Worm (Caenorhabditis elegans): Measurements from ENCODE around the gene fbxb-22.
A peak's percentile ranks its signal among the peaks of the same experiment; 100 is the strongest.

The fbxb-22 gene

DNA sequence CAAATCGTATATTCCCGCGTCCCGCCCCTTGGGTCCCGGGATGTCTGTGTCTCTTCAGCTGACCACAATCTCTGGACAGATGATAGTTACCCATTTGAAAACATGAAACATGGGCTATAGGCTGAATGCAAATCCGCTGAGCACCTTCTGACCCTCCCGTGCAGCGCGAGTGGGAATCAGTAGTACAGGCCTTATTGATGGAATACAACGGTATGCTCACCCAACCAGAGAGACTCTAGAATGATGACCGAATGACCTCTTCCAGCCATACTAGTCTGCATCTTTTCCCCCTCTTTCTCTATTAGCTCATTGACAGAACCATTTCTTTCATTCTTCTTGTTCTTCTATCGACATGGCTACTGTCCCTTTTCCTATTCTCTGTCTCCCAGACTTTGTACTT lies 23.6 kb upstream of the fbxb-22 start, which contains the start of gene sdz-33:
Gene sdz-33 (plus strand): TSS at position 301 of the 400 bp plus-strand sequence.
- TF ChIP-seq W03F9.2 (tag; optimal IDR thresholded peaks at IDR 0.05) (no peak), him-1 (tag; optimal IDR thresholded peaks at IDR 0.05) (no peak), dao-5 (tag; optimal IDR thresholded peaks at IDR 0.05) (no peak)

DNA sequence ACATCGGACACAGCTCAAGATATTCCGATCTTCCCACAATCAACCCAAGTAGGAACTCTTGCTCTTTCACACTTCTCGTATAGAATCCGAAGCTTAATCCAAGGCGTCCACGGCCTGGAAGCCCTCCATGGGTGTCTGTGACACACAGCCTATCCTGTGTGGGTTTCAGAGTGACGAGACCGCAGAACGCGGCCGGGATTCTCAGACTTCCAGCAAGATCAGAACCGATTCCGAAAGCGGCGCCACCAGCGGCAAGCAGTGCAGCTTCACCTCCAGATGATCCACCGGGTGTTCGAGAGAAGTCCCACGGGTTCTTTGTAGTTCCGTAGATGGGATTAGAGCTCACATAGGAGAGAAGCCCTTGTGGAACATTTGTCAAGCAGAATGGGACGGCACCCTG lies 19.2 kb upstream of the fbxb-22 start:
- no peak for TF ChIP-seq him-1 (tag; optimal IDR thresholded peaks at IDR 0.05)
- no peak for TF ChIP-seq dao-5 (tag; optimal IDR thresholded peaks at IDR 0.05)
- no peak for TF ChIP-seq W03F9.2 (tag; optimal IDR thresholded peaks at IDR 0.05)

DNA sequence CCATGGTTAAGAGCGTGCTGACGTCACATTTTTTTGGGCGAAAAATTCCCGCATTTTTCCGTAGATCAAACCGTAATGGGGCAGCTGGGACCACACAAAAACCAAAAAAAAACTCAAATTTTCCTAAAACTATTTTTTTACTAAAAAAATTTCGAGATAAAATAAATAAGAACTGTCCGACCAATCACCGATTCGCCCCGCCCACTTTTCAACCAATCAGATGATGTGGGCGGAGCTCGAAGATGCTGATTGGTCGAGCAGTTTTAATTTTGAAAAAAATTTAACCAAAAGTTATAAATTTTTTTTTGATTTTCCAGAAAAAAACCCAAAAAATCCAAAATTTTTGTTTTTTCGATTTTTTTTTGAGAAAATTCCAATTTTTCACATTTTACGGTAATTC lies 16.5 kb upstream of the fbxb-22 start:
- no peak for TF ChIP-seq him-1 (tag; optimal IDR thresholded peaks at IDR 0.05)
- TF ChIP-seq dao-5 (tag; optimal IDR thresholded peaks at IDR 0.05) = no peak
- no peak for TF ChIP-seq W03F9.2 (tag; optimal IDR thresholded peaks at IDR 0.05)

DNA sequence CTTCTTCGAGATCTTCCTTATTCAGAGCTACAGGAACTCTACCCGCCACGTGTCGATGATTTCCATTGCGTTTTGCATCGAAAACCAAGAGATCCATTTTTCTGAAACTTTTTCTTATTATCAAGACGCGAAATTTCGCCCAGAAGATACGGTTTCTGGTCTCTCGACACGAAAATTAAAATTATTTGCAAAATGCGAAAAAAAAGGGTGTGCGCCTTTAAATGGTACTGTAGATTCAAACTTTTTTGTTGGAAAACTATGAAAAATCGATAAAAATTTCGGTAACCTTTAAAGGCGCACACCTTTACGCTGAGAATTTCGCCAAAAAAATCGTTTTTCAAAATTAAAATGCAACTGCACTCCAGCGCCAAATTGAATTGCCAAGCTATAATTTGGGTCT lies 14.6 kb upstream of the fbxb-22 start, which contains the start of gene tsen-2:
Gene tsen-2 (minus strand): TSS at position 101 of the 400 bp plus-strand sequence.
- TF ChIP-seq dao-5 (tag; optimal IDR thresholded peaks at IDR 0.05) (no peak), him-1 (tag; optimal IDR thresholded peaks at IDR 0.05) (no peak), W03F9.2 (tag; optimal IDR thresholded peaks at IDR 0.05) (no peak)

DNA sequence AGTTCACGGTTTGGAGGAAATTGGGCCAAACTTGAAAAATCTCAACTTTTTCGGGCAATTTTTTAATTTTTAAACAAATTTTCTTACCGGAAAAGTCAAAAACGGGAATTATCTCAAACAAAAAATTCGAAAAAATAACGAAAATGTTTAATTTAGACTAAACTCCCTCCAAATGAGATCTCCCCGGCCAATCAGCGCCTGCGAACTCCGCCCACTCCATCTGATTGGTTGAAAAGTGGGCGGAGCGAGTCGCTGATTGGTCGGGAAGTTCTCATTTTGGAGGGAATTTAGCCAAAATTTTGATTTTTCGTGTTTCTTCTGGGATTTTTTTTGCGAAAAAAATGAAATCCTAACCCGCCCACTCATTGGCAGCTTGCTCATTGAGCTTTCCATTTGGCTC lies 13.1 kb upstream of the fbxb-22 start:
- no peak for TF ChIP-seq W03F9.2 (tag; optimal IDR thresholded peaks at IDR 0.05)
- no peak for TF ChIP-seq dao-5 (tag; optimal IDR thresholded peaks at IDR 0.05)
- TF ChIP-seq him-1 (tag; optimal IDR thresholded peaks at IDR 0.05) = no peak

DNA sequence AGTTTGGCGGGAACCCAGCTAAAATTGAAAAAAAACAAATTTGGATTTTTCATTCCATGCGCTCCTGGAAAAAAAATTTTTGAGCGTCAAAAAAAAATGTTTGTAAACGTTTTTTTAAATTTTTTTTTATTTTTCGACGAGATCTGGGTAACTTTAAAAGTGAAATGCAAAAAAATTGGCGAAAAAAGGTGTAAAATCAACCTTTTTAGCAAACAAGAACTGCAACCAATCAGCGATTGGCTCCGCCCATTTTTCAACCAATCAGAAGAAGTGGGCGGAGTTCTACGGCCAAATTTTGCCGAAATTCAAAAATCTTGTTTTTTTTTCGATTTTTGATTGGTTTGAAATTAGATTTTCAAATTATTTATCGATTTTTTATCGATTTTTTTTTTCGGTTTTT lies 11.9 kb upstream of the fbxb-22 start:
- TF ChIP-seq dao-5 (tag; optimal IDR thresholded peaks at IDR 0.05) (no peak), him-1 (tag; optimal IDR thresholded peaks at IDR 0.05) (no peak), W03F9.2 (tag; optimal IDR thresholded peaks at IDR 0.05) (no peak)

DNA sequence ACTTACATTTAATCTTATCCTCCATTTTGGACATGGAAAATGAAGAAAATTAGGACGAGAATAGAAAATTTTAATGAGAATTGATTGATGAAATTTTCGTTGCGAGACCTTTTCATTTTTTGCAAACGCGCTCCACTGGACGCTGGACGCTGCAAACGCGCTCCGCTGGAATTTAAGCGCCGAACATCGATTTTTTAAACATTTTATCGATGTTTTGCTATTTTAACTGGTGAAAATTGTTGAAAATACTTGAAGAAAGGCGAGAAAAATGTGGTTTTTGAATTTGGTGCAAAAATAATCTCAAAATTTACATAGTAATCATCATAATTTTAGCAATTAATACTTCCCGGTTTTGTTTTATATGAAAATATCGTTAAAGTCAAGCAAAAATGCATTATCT lies 9.4 kb upstream of the fbxb-22 start, which contains the start of gene Y56A3A.41:
Gene Y56A3A.41 (minus strand): TSS at position 101 of the 400 bp plus-strand sequence.
- no peak for TF ChIP-seq W03F9.2 (tag; optimal IDR thresholded peaks at IDR 0.05)
- TF ChIP-seq him-1 (tag; optimal IDR thresholded peaks at IDR 0.05) = no peak
- no peak for TF ChIP-seq dao-5 (tag; optimal IDR thresholded peaks at IDR 0.05)

DNA sequence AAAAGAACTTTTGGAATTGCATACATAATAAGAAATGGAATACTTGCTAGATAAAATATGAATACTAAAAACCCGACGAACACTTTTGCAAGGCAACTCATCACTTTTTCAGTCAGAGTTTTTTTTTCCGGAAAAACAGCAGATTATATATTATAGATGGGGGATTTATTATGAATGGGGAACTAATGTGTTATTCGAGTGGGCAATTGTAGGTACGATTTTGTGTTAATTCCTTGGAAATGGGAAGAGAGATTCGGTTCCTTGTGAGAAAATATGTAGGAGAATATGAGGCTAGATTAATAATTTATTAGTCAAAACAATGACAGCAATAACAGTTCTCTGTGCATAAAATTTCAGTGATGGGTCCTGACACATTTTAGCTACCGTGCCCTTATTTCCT lies 7.8 kb upstream of the fbxb-22 start, which contains the start of gene faah-5:
Gene faah-5 (minus strand): TSS at position 101 of the 400 bp plus-strand sequence.
- TF ChIP-seq dao-5 (tag; optimal IDR thresholded peaks at IDR 0.05) (no peak), W03F9.2 (tag; optimal IDR thresholded peaks at IDR 0.05) (no peak), him-1 (tag; optimal IDR thresholded peaks at IDR 0.05) (no peak)

DNA sequence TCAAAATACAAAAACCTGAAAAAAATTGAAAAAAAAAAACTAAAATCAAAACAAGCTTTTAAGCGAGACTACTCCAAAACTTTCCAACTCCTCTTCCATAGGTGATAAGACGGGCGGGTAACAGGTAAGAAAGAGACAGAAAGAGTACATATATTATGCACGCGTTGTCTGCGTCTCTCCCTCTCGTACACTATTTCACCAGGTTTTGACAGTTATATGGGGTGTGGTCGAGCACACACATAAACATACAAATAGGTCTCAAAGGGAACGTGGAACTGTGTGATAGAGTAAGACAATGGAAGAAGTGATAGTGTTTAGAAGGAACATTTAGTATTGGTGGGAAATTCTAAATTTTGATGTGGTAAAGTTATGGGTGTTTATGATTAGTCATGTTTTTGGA lies 2.0 kb downstream of the fbxb-22 start:
- TF ChIP-seq him-1 (tag; optimal IDR thresholded peaks at IDR 0.05) (no peak), dao-5 (tag; optimal IDR thresholded peaks at IDR 0.05) (no peak), W03F9.2 (tag; optimal IDR thresholded peaks at IDR 0.05) (peak; percentile 41)

DNA sequence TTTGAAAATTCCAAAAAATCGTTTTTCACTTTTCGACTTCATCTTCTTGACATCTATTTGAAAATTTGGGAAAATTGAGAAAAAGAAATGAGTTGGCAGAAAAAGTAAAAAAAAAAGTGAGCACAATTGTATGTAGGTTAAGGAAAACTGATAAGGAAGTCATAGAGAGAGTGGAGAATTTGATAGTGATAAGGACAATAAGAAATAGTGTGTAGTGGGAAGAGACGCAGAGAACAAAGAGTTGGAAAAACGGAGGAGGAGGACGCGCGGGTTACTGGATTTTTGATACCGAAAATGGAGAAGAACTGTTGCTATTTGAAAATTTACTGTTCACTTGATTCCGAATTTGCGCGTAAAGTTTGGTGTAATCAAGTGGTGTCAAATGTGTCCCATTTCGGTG lies 4.8 kb downstream of the fbxb-22 start, which contains the start of gene Y56A3A.6:
Gene Y56A3A.6 (minus strand): TSS at position 53 of the 400 bp plus-strand sequence.
- no peak for TF ChIP-seq W03F9.2 (tag; optimal IDR thresholded peaks at IDR 0.05)
- no peak for TF ChIP-seq dao-5 (tag; optimal IDR thresholded peaks at IDR 0.05)
- TF ChIP-seq him-1 (tag; optimal IDR thresholded peaks at IDR 0.05) = no peak

DNA sequence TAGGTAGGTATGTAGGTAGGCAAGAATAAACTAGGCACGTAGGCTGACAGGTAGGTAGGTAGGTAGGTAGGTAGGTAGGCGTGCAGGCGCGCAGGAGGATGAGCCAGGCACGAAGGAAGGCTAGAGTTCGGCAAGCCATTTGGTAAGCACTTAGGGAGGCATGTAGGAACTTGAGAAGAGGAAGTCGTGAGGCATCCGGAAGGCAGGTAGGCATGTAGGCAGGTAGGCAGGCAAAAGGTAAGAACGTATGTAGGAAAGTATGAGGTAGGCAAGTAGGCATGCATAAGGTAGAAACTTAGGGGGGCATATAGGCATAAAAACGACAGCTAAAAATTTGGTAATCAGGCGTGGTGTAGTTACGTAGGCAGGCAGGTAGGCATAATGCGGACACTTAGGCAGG lies 7.4 kb downstream of the fbxb-22 start:
- TF ChIP-seq W03F9.2 (tag; optimal IDR thresholded peaks at IDR 0.05) = no peak
- no peak for TF ChIP-seq him-1 (tag; optimal IDR thresholded peaks at IDR 0.05)
- TF ChIP-seq dao-5 (tag; optimal IDR thresholded peaks at IDR 0.05) = no peak

DNA sequence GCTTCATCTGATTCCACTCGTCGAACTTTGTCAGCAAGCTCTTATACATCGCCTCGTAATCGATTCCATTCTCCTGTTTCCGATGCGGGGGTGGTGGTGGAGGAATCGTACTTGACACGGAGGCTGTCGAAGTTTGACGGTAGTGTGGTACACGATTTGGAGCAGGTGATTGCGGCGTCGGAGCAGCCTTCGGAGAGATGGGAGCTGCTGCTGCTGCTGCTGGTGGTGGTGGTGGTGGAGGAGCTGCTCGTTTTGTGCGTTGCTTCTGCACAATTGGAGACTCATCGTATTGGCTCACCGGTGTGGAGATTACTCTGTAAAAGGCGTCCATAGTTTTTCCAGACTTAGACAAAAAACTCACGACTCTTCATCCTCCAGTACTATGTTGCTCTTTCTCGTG lies 9.3 kb downstream of the fbxb-22 start:
- no peak for TF ChIP-seq dao-5 (tag; optimal IDR thresholded peaks at IDR 0.05)
- no peak for TF ChIP-seq W03F9.2 (tag; optimal IDR thresholded peaks at IDR 0.05)
- no peak for TF ChIP-seq him-1 (tag; optimal IDR thresholded peaks at IDR 0.05)

DNA sequence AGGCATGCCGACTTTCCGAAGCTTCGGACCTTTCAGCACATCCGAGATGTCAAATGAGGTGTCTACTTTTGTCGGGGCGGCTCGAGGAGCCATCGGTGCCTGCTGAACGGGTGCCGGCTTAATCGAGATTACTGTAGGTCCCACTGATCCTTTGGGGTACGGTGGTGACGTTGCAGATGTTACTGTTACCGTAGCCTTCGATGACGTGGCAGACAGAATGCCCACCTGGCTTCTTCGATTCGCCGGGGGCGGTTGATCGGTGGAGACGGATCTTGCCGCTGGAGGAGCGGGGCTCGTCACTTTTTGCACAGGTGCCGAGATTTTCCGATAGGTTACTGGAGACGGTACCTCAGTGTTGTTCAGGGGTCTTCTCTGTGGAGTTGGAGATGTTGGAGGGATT lies 11.9 kb downstream of the fbxb-22 start:
- TF ChIP-seq W03F9.2 (tag; optimal IDR thresholded peaks at IDR 0.05) (no peak), dao-5 (tag; optimal IDR thresholded peaks at IDR 0.05) (no peak), him-1 (tag; optimal IDR thresholded peaks at IDR 0.05) (no peak)

DNA sequence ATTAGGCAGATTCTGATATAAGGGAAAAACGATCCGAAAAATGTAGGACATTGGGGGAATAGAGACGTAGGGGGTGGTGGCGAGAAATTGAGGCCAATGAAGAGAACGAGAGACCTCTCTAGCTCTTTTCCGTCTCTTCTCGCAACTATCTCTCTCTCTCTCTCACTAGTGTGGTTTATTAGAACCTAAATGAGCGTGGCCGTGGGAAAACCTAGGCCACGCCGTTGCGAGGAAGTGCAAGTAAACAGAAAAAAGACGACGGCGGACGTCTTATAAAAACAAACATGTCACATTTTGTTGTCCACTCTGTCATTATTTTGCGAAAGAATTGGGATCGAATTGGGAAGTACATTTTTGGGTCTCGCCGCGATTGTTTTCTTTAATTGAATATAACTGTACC lies 13.5 kb downstream of the fbxb-22 start:
- TF ChIP-seq dao-5 (tag; optimal IDR thresholded peaks at IDR 0.05) (no peak), W03F9.2 (tag; optimal IDR thresholded peaks at IDR 0.05) (peak; percentile 44), him-1 (tag; optimal IDR thresholded peaks at IDR 0.05) (no peak)

DNA sequence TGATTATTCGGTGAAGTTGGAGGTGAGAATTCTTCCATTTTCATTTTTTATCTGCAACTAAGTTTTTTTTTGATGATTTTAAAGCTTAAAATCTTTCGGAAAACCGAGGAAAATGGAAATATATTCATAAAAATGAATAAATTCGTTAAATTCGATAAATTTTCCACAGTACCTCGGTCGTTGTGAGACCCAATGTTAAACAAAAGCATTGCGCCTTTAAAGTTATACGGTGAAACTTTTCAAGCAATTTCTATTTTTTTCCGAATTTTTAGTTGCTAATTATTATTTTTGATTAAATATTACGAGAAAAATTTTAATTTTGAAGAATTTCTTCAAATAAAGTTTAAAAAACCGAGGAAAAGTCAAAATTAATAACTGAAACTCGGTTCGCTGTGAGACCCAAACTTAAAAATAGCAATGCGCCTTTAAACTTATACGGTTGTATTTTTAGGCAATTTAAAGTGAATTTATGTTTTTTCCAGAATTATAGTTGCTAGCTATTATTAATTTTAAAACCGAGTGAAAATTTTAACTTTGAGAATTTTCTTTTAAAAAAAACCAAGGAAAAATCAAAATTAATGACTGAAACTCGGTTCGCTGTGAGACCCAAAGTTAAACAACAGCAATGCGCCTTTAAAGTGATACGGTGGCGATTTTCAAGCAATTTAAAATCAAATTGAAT lies 14.2 kb downstream of the fbxb-22 start, which contains the start of gene taf-12:
Gene taf-12 (minus strand): TSS at position 51 of the 682 bp plus-strand sequence.
- TF ChIP-seq him-1 (tag; optimal IDR thresholded peaks at IDR 0.05) (no peak), dao-5 (tag; optimal IDR thresholded peaks at IDR 0.05) (no peak), W03F9.2 (tag; optimal IDR thresholded peaks at IDR 0.05) (peak; percentile 44)

All from whole organism, L4/young adult.